Worm (Caenorhabditis elegans): ENCODE measurements around the gene F46B3.8.
"Not testable (repeated sequence)": the region's sequence is repeated elsewhere in the genome, so short reads cannot be mapped to it uniquely, and the experiment has no call there.

- not testable (repeated sequence) for TF ChIP-seq snpc-4 (tag; optimal IDR thresholded peaks at IDR 0.05); nhr-237 (tag; optimal IDR thresholded peaks at IDR 0.05); unc-62 (GFP tag; optimal IDR thresholded peaks at IDR 0.05); nhr-2 (tag; optimal IDR thresholded peaks at IDR 0.05); lsy-2 (tag; optimal IDR thresholded peaks at IDR 0.05); ztf-11 (tag; optimal IDR thresholded peaks at IDR 0.05); unc-39 (tag; optimal IDR thresholded peaks at IDR 0.05); elt-3 (tag; optimal IDR thresholded peaks at IDR 0.05); pha-4 (tag; optimal IDR thresholded peaks at IDR 0.05); nhr-76 (tag; optimal IDR thresholded peaks at IDR 0.05); elt-1 (tag; optimal IDR thresholded peaks at IDR 0.05; ENCODE audit: borderline replicate concordance, insufficient read depth); ceh-83 (GFP tag; optimal IDR thresholded peaks at IDR 0.05); ceh-43 (GFP tag; optimal IDR thresholded peaks at IDR 0.05); blmp-1 (tag; optimal IDR thresholded peaks at IDR 0.05)
Measured at ce11 chrV:20605812-20606211, 17.1 kb downstream of the F46B3.8 start.

All from whole organism, mixed stage, embryonic.